Worm (Caenorhabditis elegans) whole organism, late embryonic: ENCODE data around the gene str-264.

Source experiments
- ama-1 ChIP-seq: fragments of 150-350 bp; optimal IDR thresholded peaks from 2 replicates; lab custom pipeline; 2014
- ceh-31 ChIP-seq: sonication (generic microtip); optimal IDR thresholded peaks from 2 replicates; lab custom pipeline; 2016; ENCODE audit warnings: missing genetic modification characterization, missing compliant biosample characterization
- ceh-45 ChIP-seq: fragments of 200-800 bp; sonication (Bioruptor generic); IDR thresholded peaks from 2 replicates; pipeline ENCODE4 v1.3.6; 2022; ENCODE audit warnings: missing genetic modification reagents, missing genetic modification characterization, missing compliant biosample characterization
- fkh-10 ChIP-seq: fragments of 150-350 bp; optimal IDR thresholded peaks from 2 replicates; lab custom pipeline; 2014; ENCODE audit warnings: missing biosample characterization, missing genetic modification reagents, missing genetic modification characterization
- nhr-11 ChIP-seq: fragments of 150-350 bp; optimal IDR thresholded peaks from 2 replicates; lab custom pipeline; 2014; ENCODE audit warnings: missing biosample characterization, missing genetic modification characterization
- nhr-232 ChIP-seq: sonication (generic microtip); optimal IDR thresholded peaks from 2 replicates; lab custom pipeline; 2016; ENCODE audit warnings: missing genetic modification characterization, missing compliant biosample characterization
- pag-3 ChIP-seq: sonication (generic microtip); optimal IDR thresholded peaks from 2 replicates; lab custom pipeline; 2016; ENCODE audit warnings: missing compliant biosample characterization, missing genetic modification characterization, borderline replicate concordance
- sox-4 ChIP-seq: sonication (generic microtip); optimal IDR thresholded peaks from 2 replicates; lab custom pipeline; 2017; ENCODE audit warnings: mild to moderate bottlenecking, missing genetic modification characterization, inconsistent platforms, missing compliant biosample characterization
- ttx-3 ChIP-seq: sonication (generic microtip); optimal IDR thresholded peaks from 2 replicates; lab custom pipeline; 2016; ENCODE audit warnings: missing genetic modification reagents, missing genetic modification characterization, missing compliant biosample characterization
- unc-42 ChIP-seq: sonication (generic microtip); optimal IDR thresholded peaks from 2 replicates; lab custom pipeline; 2016; ENCODE audit warnings: missing genotype, missing genetic modification characterization, missing compliant biosample characterization
- unc-55 ChIP-seq: sonication (generic microtip); optimal IDR thresholded peaks from 2 replicates; lab custom pipeline; 2017; ENCODE audit warnings: missing biosample characterization, missing genetic modification reagents, missing genetic modification characterization

- TF ChIP-seq fkh-10 (GFP tag; lab: Kevin White, UChicago) = no peak
- TF ChIP-seq nhr-11 = no peak
- no peak for TF ChIP-seq ama-1 (lab: Kevin White, UChicago)
- TF ChIP-seq pag-3 (tag; lab: Kevin White, UChicago) = no peak
- no peak for TF ChIP-seq sox-4 (tag; lab: Kevin White, UChicago)
- no peak for TF ChIP-seq ceh-45
- TF ChIP-seq nhr-232 (tag; lab: Kevin White, UChicago) = no peak
- no peak for TF ChIP-seq ttx-3 (tag; lab: Kevin White, UChicago)
- TF ChIP-seq ceh-31 = no peak
- TF ChIP-seq unc-42 = no peak
- no peak for TF ChIP-seq unc-55 (GFP tag; lab: Kevin White, UChicago)
These were observed 28.0 kb downstream of the str-264 start, which contains the start of gene rocf-1 for ce11 chrV:15464402-15464801.
